Worm (Caenorhabditis elegans) whole organism, L4 larva: ENCODE measurements around the gene F52C6.4.

ENCODE experiments used
- aly-2 ChIP-seq: sonication (generic microtip); optimal IDR thresholded peaks from 2 replicates; lab custom pipeline; 2018; ENCODE audit warnings: missing biosample characterization, missing genetic modification characterization
- arid-1 ChIP-seq: fragments of 200-800 bp; sonication (Bioruptor generic); conservative IDR thresholded peaks from 2 replicates; pipeline ENCODE4 v1.3.6; 2022; ENCODE audit warnings: missing genetic modification reagents, missing genetic modification characterization, missing compliant biosample characterization
- ceh-82 ChIP-seq: sonication (generic microtip); optimal IDR thresholded peaks from 2 replicates; lab custom pipeline; 2017; ENCODE audit warnings: missing biosample characterization, missing genetic modification characterization
- lin-15B ChIP-seq: fragments of 150-350 bp; sonication (generic microtip); optimal IDR thresholded peaks from 3 replicates; lab custom pipeline; 2014; ENCODE audit warnings: missing biosample characterization, missing genetic modification characterization
- lsy-2 ChIP-seq, 2 experiments: fragments of 150-350 bp in 1 of 2; sonication (generic microtip) in 1 of 2; optimal IDR thresholded peaks; 2 replicates each; lab custom pipeline; 2014 to 2017; ENCODE audit warnings: missing biosample characterization in 2 of 2, missing genetic modification characterization in 2 of 2
- mxl-3 ChIP-seq: fragments of 200-800 bp; sonication (Bioruptor generic); optimal IDR thresholded peaks from 2 replicates; lab custom pipeline; 2018; ENCODE audit warnings: mild to moderate bottlenecking, missing genetic modification characterization, missing compliant biosample characterization
- snpc-4 ChIP-seq: fragments of 150-350 bp; optimal IDR thresholded peaks from 2 replicates; lab custom pipeline; 2014; ENCODE audit warnings: missing biosample characterization, missing genetic modification characterization

ce11 chrII:1897936-1898335, 25.0 kb upstream of the F52C6.4 start, which contains the start of gene C46F9.6:
- TF ChIP-seq aly-2 (tag; lab: Kevin White, UChicago): no peak
- no peak for TF ChIP-seq lsy-2 (tag; optimal IDR thresholded peaks at IDR 0.05; lab: Kevin White, UChicago)
- TF ChIP-seq snpc-4 (tag; lab: Kevin White, UChicago): no peak
- TF ChIP-seq ceh-82: no peak
- TF ChIP-seq arid-1 (GFP tag; lab: Robert Waterston, UW): no peak
- no peak for TF ChIP-seq lin-15B (tag; lab: Kevin White, UChicago)
- no peak for TF ChIP-seq mxl-3
